Worm (Caenorhabditis elegans) whole organism, L4 larva: ENCODE measurements around the gene hsp-6.

Experiments
- D1046.2 ChIP-seq: fragments of 200-800 bp; sonication (Bioruptor generic); IDR thresholded peaks from 2 replicates; pipeline ENCODE4 v1.3.6; 2022; ENCODE audit warnings: missing genetic modification characterization, missing compliant biosample characterization
- F49E8.2 ChIP-seq: sonication (generic microtip); optimal IDR thresholded peaks from 2 replicates; lab custom pipeline; 2016; ENCODE audit warnings: missing compliant biosample characterization, mild to moderate bottlenecking, missing genetic modification characterization, borderline replicate concordance
- T20F7.1 ChIP-seq: fragments of 200-800 bp; sonication (Bioruptor generic); optimal IDR thresholded peaks from 2 replicates; lab custom pipeline; 2018; ENCODE audit warnings: mild to moderate bottlenecking, missing genetic modification characterization, missing compliant biosample characterization
- Y105C5A.15 ChIP-seq: fragments of 200-800 bp; sonication (Bioruptor generic); IDR thresholded peaks from 2 replicates; pipeline ENCODE4 v1.3.6; 2022; ENCODE audit warnings: missing genetic modification characterization, missing compliant biosample characterization
- aha-1 ChIP-seq: fragments of 150-350 bp; peaks from one replicate; lab custom pipeline; 2014; ENCODE audit warnings: missing biosample characterization, missing genetic modification characterization
- aly-2 ChIP-seq: sonication (generic microtip); optimal IDR thresholded peaks from 2 replicates; lab custom pipeline; 2018; ENCODE audit warnings: missing biosample characterization, missing genetic modification characterization
- attf-4 ChIP-seq: sonication (generic microtip); optimal IDR thresholded peaks from 3 replicates; lab custom pipeline; 2017; ENCODE audit warnings: missing biosample characterization, missing genetic modification characterization
- ctbp-1 ChIP-seq: fragments of 200-800 bp; sonication (Bioruptor generic); IDR thresholded peaks from 2 replicates; pipeline ENCODE4 v1.3.6; 2022; ENCODE audit warnings: missing genetic modification reagents, missing genetic modification characterization, missing compliant biosample characterization
- daf-19 ChIP-seq: fragments of 200-800 bp; sonication (Bioruptor generic); conservative IDR thresholded peaks from 2 replicates; pipeline ENCODE4 v1.3.6; 2022; ENCODE audit warnings: missing genetic modification characterization, missing compliant biosample characterization
- dmd-9 ChIP-seq: fragments of 200-800 bp; sonication (Bioruptor generic); IDR thresholded peaks from 2 replicates; pipeline ENCODE4 v1.3.6; 2022; ENCODE audit warnings: missing genetic modification reagents, missing genetic modification characterization, missing compliant biosample characterization
- dpl-1 ChIP-seq: fragments of 150-350 bp; optimal IDR thresholded peaks from 2 replicates; lab custom pipeline; 2014; ENCODE audit warnings: missing biosample characterization, missing genetic modification reagents, missing genetic modification characterization
- fos-1 ChIP-seq: fragments of 150-350 bp; optimal IDR thresholded peaks from 2 replicates; lab custom pipeline; 2014; ENCODE audit warnings: missing biosample characterization, missing genetic modification characterization
- hif-1 ChIP-seq, 2 experiments: sonication (generic microtip); optimal IDR thresholded peaks; 2 replicates each; lab custom pipeline; 2016 to 2017; ENCODE audit warnings: missing compliant biosample characterization in 2 of 2, missing genetic modification characterization in 2 of 2, missing genetic modification reagents in 2 of 2, missing genotype in 2 of 2, mild to moderate bottlenecking in 1 of 2
- hlh-11 ChIP-seq: fragments of 200-800 bp; sonication (Bioruptor generic); optimal IDR thresholded peaks from 2 replicates; lab custom pipeline; 2018; ENCODE audit warnings: mild to moderate bottlenecking, missing genetic modification characterization, missing compliant biosample characterization
- hlh-30 ChIP-seq: sonication (generic microtip); optimal IDR thresholded peaks from 2 replicates; lab custom pipeline; 2017; ENCODE audit warnings: antibody characterized with exemption, mild to moderate bottlenecking, missing genetic modification characterization, missing compliant biosample characterization; ENCODE audit not compliant: insufficient read depth
- hmg-1.1 ChIP-seq: fragments of 200-800 bp; sonication (Bioruptor generic); IDR thresholded peaks from 2 replicates; pipeline ENCODE4 v1.3.6; 2022; ENCODE audit warnings: missing genetic modification reagents, missing genetic modification characterization, missing compliant biosample characterization
- lin-38 ChIP-seq: fragments of 200-800 bp; sonication (Bioruptor generic); IDR thresholded peaks from 2 replicates; pipeline ENCODE4 v1.3.6; 2022; ENCODE audit warnings: missing genetic modification reagents, missing genetic modification characterization, missing compliant biosample characterization
- lsy-2 ChIP-seq, 2 experiments: fragments of 150-350 bp in 1 of 2; sonication (generic microtip) in 1 of 2; optimal IDR thresholded peaks; 2 replicates each; lab custom pipeline; 2014 to 2017; ENCODE audit warnings: missing biosample characterization in 2 of 2, missing genetic modification characterization in 2 of 2
- madf-9 ChIP-seq: fragments of 200-800 bp; sonication (Bioruptor generic); conservative IDR thresholded peaks from 2 replicates; pipeline ENCODE4 v1.3.6; 2022; ENCODE audit warnings: missing genetic modification reagents, missing genetic modification characterization, missing compliant biosample characterization
- mep-1 ChIP-seq: fragments of 150-350 bp; sonication (generic microtip); optimal IDR thresholded peaks from 3 replicates; lab custom pipeline; 2014; ENCODE audit warnings: missing biosample characterization, missing genetic modification characterization
- mes-2 ChIP-seq: sonication (generic microtip); optimal IDR thresholded peaks from 2 replicates; lab custom pipeline; 2016; ENCODE audit warnings: missing genotype, mild to moderate bottlenecking, missing genetic modification characterization, missing compliant biosample characterization; ENCODE audit not compliant: poor library complexity, severe bottlenecking
- mxl-3 ChIP-seq: fragments of 200-800 bp; sonication (Bioruptor generic); optimal IDR thresholded peaks from 2 replicates; lab custom pipeline; 2018; ENCODE audit warnings: mild to moderate bottlenecking, missing genetic modification characterization, missing compliant biosample characterization
- nhr-102 ChIP-seq: sonication (generic microtip); optimal IDR thresholded peaks from 2 replicates; lab custom pipeline; 2016; ENCODE audit warnings: mild to moderate bottlenecking, missing genetic modification characterization, moderate library complexity, missing compliant biosample characterization
- nhr-11 ChIP-seq: fragments of 150-350 bp; optimal IDR thresholded peaks from 2 replicates; lab custom pipeline; 2014; ENCODE audit warnings: missing biosample characterization, missing genetic modification characterization
- nhr-111 ChIP-seq: fragments of 200-800 bp; sonication (Bioruptor generic); optimal IDR thresholded peaks from 2 replicates; lab custom pipeline; 2018; ENCODE audit warnings: mild to moderate bottlenecking, missing genetic modification characterization, missing compliant biosample characterization
- nhr-28 ChIP-seq: fragments of 150-350 bp; optimal IDR thresholded peaks from 2 replicates; lab custom pipeline; 2014; ENCODE audit warnings: missing biosample characterization, missing genetic modification characterization
- nhr-41 ChIP-seq: fragments of 200-800 bp; sonication (Bioruptor generic); IDR thresholded peaks from 2 replicates; pipeline ENCODE4 v1.3.6; 2022; ENCODE audit warnings: missing genetic modification reagents, missing genetic modification characterization, missing compliant biosample characterization
- nhr-6 ChIP-seq: fragments of 150-350 bp; optimal IDR thresholded peaks from 2 replicates; lab custom pipeline; 2014; ENCODE audit warnings: missing biosample characterization, missing genetic modification characterization
- rbr-2 ChIP-seq: sonication (generic microtip); optimal IDR thresholded peaks from 2 replicates; lab custom pipeline; 2016; ENCODE audit warnings: missing genotype, missing genetic modification characterization, missing compliant biosample characterization
- set-16 ChIP-seq: fragments of 200-800 bp; sonication (Bioruptor generic); IDR thresholded peaks from 2 replicates; pipeline ENCODE4 v1.3.6; 2022; ENCODE audit warnings: missing genetic modification reagents, missing genetic modification characterization, missing compliant biosample characterization
- skn-1 ChIP-seq: fragments of 150-350 bp; optimal IDR thresholded peaks from 2 replicates; lab custom pipeline; 2014; ENCODE audit warnings: missing biosample characterization, missing genetic modification characterization
- snpc-1.2 ChIP-seq: fragments of 200-800 bp; sonication (Bioruptor generic); IDR thresholded peaks from 2 replicates; pipeline ENCODE4 v1.3.6; 2022; ENCODE audit warnings: missing genetic modification reagents, missing genetic modification characterization, missing compliant biosample characterization
- unc-39 ChIP-seq: sonication (generic microtip); optimal IDR thresholded peaks from 2 replicates; lab custom pipeline; 2017; ENCODE audit warnings: missing biosample characterization, missing genetic modification characterization
- unc-62 ChIP-seq, 3 experiments: fragments of 150-350 bp in 1 of 3; sonication (generic microtip); optimal IDR thresholded peaks in 2 of 3; peaks in 1 of 3; 1 replicate in 1 of 3; 2 replicates in 2 of 3; lab custom pipeline; 2014 to 2017; ENCODE audit warnings: missing biosample characterization in 3 of 3, missing genetic modification characterization in 3 of 3, missing genetic modification reagents in 3 of 3, missing genotype in 1 of 3
- zfp-2 ChIP-seq: sonication (generic microtip); optimal IDR thresholded peaks from 2 replicates; lab custom pipeline; 2016; ENCODE audit warnings: mild to moderate bottlenecking, missing genetic modification characterization, missing compliant biosample characterization
- ztf-7 ChIP-seq: fragments of 150-350 bp; optimal IDR thresholded peaks from 2 replicates; lab custom pipeline; 2014; ENCODE audit warnings: missing biosample characterization, missing genetic modification characterization

hsp-6 gene

DNA sequence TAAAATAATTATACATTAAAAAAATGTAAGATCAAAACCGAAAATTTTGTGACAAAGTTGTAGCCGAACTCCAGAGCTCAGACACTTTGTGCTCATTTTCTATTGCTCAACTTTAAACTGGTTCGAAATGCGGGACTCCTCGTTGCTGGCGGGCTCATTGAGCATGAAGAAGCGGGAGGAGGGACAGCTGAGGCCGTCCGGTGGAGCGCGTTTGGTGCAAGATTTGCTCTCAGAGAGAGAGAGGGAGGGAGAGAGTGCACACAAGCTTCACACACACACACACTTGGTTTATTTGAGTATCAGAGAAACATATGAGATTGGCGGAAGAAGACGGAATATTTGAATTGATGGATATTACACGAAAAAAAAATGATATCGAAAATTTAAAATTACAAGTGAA lies 15.9 kb downstream of the hsp-6 start:
- TF ChIP-seq hif-1 (tag; optimal IDR thresholded peaks at IDR 0.05; lab: Kevin White, UChicago) = peak in 1 of 2 experiments; percentile 4
- TF ChIP-seq rbr-2 = peak; percentile 54
- peak in 1 of 2 experiments; percentile 94 for TF ChIP-seq unc-62 (GFP tag; optimal IDR thresholded peaks at IDR 0.05 in 1 of 2; lab: Kevin White, UChicago)
- TF ChIP-seq unc-62 (tag; optimal IDR thresholded peaks at IDR 0.05; lab: Kevin White, UChicago) = no peak
- TF ChIP-seq lsy-2 (tag; optimal IDR thresholded peaks at IDR 0.05; lab: Kevin White, UChicago) = peak in 1 of 2 experiments; percentile 20
- TF ChIP-seq nhr-11 = peak; percentile 7
- TF ChIP-seq attf-4 (tag; lab: Kevin White, UChicago) = no peak
- peak; percentile 66 for TF ChIP-seq hlh-11 (tag; lab: Kevin White, UChicago)
- peak; percentile 73 for TF ChIP-seq set-16 (GFP tag; lab: Robert Waterston, UW)
- peak; percentile 99 for TF ChIP-seq aha-1 (tag; lab: Kevin White, UChicago)
- TF ChIP-seq Y105C5A.15 = no peak
- TF ChIP-seq mep-1 (tag; lab: Kevin White, UChicago) = peak; percentile 43
- peak; percentile 62 for TF ChIP-seq mes-2 (tag; lab: Kevin White, UChicago)
- TF ChIP-seq hlh-30 = peak; percentile 39
- TF ChIP-seq ctbp-1 (GFP tag; lab: Robert Waterston, UW) = 0 out of 2 replicates have a peak, but pooled peaks have one; percentile 17
- TF ChIP-seq lin-38 (GFP tag; lab: Robert Waterston, UW) = peak; percentile 60
- TF ChIP-seq nhr-41 (GFP tag; lab: Robert Waterston, UW) = no peak
- TF ChIP-seq hmg-1.1 (GFP tag; lab: Robert Waterston, UW) = peak; percentile 37
- no peak for TF ChIP-seq F49E8.2
- TF ChIP-seq daf-19 (GFP tag; lab: Robert Waterston, UW) = no peak
- TF ChIP-seq dpl-1 (GFP tag; lab: Kevin White, UChicago) = peak; percentile 31

DNA sequence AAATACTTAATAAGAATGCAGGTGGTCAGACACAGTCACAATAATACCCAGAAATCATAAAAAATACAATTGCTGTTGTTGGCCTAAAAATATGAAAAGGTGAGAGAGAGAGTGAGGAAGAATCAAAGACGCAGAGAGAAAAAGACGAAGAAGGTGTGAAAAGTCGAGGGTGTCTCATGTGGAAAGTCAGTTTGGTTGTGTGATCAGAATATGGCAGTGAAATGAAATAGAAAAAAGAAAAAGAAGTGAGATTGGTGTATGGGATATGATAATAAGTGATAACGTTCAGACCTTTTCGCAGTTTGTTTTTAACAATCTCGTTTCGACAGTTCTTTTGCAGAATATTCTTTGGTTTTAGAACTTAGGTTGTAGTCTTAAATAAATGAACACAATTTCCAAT lies 19.7 kb downstream of the hsp-6 start:
- peak; percentile 9 for TF ChIP-seq mxl-3 (GFP tag; lab: Kevin White, UChicago)
- TF ChIP-seq nhr-28 (tag; lab: Kevin White, UChicago) = peak; percentile 67
- TF ChIP-seq Y105C5A.15 = no peak
- TF ChIP-seq unc-39 (tag; lab: Kevin White, UChicago) = no peak
- TF ChIP-seq hlh-30 = peak; percentile 50
- TF ChIP-seq nhr-6 = no peak
- no peak for TF ChIP-seq dmd-9 (GFP tag; lab: Robert Waterston, UW)
- TF ChIP-seq madf-9 (GFP tag; lab: Robert Waterston, UW) = no peak

DNA sequence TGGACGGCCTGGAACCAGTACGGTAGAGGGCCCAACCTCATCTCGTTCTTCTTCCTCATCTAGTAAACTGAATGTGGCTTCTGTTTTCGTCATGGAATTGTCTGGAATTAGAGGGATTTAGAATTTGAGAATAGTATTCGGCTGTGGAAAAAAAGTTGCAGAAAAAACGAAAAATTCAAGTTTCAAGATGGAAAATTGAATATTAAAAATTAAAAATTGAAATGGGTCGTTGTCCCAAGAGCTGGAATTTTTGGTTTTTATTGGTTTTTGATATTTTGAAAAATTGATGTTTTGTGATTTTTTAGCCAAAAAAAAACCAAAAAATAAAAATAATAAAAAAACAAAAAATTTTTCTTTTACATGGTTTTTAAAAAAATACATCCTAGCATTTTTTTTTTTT lies 20.7 kb downstream of the hsp-6 start, which contains the start of gene R02F11.3:
Gene R02F11.3 (minus strand): TSS at position 101 of the 400 bp plus-strand sequence.
- TF ChIP-seq set-16 (GFP tag; lab: Robert Waterston, UW) (no peak), aha-1 (tag; lab: Kevin White, UChicago) (no peak), D1046.2 (GFP tag; lab: Robert Waterston, UW) (no peak), ztf-7 (tag; lab: Kevin White, UChicago) (no peak), rbr-2 (no peak), fos-1 (tag; lab: Kevin White, UChicago) (no peak), aly-2 (tag; lab: Kevin White, UChicago) (no peak), hmg-1.1 (GFP tag; lab: Robert Waterston, UW) (no peak), zfp-2 (tag; lab: Kevin White, UChicago) (no peak), ctbp-1 (GFP tag; lab: Robert Waterston, UW) (no peak), nhr-111 (GFP tag; lab: Kevin White, UChicago) (no peak), F49E8.2 (no peak), nhr-102 (tag; lab: Kevin White, UChicago) (no peak), snpc-1.2 (GFP tag; lab: Robert Waterston, UW) (no peak), T20F7.1 (no peak), skn-1 (tag; lab: Kevin White, UChicago) (no peak)
